Fruit fly (Drosophila melanogaster) whole organism, wandering third instar larva: ENCODE data around the gene CG42245.

Experiments
- Abd-B ChIP-seq: fragments of >200 bp; optimal IDR thresholded peaks from 2 replicates; lab custom pipeline; 2017; ENCODE audit warnings: missing biosample characterization, missing genetic modification characterization
- CG32264 ChIP-seq: fragments of 200-800 bp; sonication (Bioruptor generic); optimal IDR thresholded peaks from 2 replicates; lab custom pipeline; 2016; ENCODE audit warnings: missing biosample characterization, missing genetic modification characterization
- CG9705 ChIP-seq: fragments of 200-800 bp; sonication (Bioruptor generic); optimal IDR thresholded peaks from 2 replicates; lab custom pipeline; 2018; ENCODE audit warnings: missing biosample characterization, mild to moderate bottlenecking, missing genetic modification characterization
- CrebA ChIP-seq: fragments of 200-800 bp; sonication (Bioruptor generic); optimal IDR thresholded peaks from 2 replicates; lab custom pipeline; 2016; ENCODE audit warnings: missing biosample characterization, mild to moderate bottlenecking, missing genetic modification characterization, borderline replicate concordance
- Dfd ChIP-seq: fragments of >200 bp; optimal IDR thresholded peaks from 2 replicates; lab custom pipeline; 2017; ENCODE audit warnings: missing biosample characterization, missing genetic modification characterization
- Dif ChIP-seq: fragments of 200-275, 200-300 bp; sonication (Bioruptor generic); optimal IDR thresholded peaks from 2 replicates; lab custom pipeline; 2018; ENCODE audit warnings: missing biosample characterization, missing genetic modification characterization; ENCODE audit not compliant: partially characterized antibody
- GATAd ChIP-seq: sonication (Bioruptor generic); optimal IDR thresholded peaks from 2 replicates; lab custom pipeline; 2016; ENCODE audit warnings: missing biosample characterization, missing genetic modification characterization
- HLH106 ChIP-seq: fragments of 200-800 bp; optimal IDR thresholded peaks from 3 replicates; lab custom pipeline; 2019; ENCODE audit warnings: missing biosample characterization, mild to moderate bottlenecking, missing genetic modification characterization, moderate library complexity
- Hnf4 ChIP-seq: fragments of 200-800 bp; sonication (Bioruptor generic); optimal IDR thresholded peaks from 2 replicates; lab custom pipeline; 2016; ENCODE audit warnings: missing biosample characterization, mild to moderate bottlenecking, missing genetic modification characterization
- Hr78 ChIP-seq: fragments of >200 bp; optimal IDR thresholded peaks from 2 replicates; lab custom pipeline; 2017; ENCODE audit warnings: missing biosample characterization, missing genetic modification characterization
- Hr83 ChIP-seq: fragments of 200-300 bp; sonication (Bioruptor generic); optimal IDR thresholded peaks from 2 replicates; lab custom pipeline; 2016; ENCODE audit warnings: missing biosample characterization, mild to moderate bottlenecking, missing genetic modification characterization, moderate library complexity; ENCODE audit not compliant: poor library complexity, severe bottlenecking
- Jra ChIP-seq: sonication (Bioruptor generic); optimal IDR thresholded peaks from 2 replicates; lab custom pipeline; 2016; ENCODE audit warnings: missing biosample characterization, missing genetic modification characterization
- Mio ChIP-seq: sonication (Bioruptor generic); optimal IDR thresholded peaks from 2 replicates; lab custom pipeline; 2016; ENCODE audit warnings: missing biosample characterization, missing genetic modification characterization
- Myc ChIP-seq: fragments of >200 bp; optimal IDR thresholded peaks from 2 replicates; lab custom pipeline; 2017
- N ChIP-seq: fragments of >200 bp; optimal IDR thresholded peaks from 2 replicates; lab custom pipeline; 2018; ENCODE audit warnings: missing biosample characterization, missing external identifiers, missing genetic modification characterization
- OdsH ChIP-seq: fragments of 200-800 bp; sonication (Bioruptor generic); optimal IDR thresholded peaks from 2 replicates; lab custom pipeline; 2016; ENCODE audit warnings: missing biosample characterization, mild to moderate bottlenecking, missing genetic modification characterization
- Rel ChIP-seq, 2 experiments: fragments of 200-800 bp; sonication (Bioruptor generic) in 1 of 2; optimal IDR thresholded peaks; 2 replicates in 1 of 2; 3 replicates in 1 of 2; lab custom pipeline; 2016 to 2019; ENCODE audit warnings: mild to moderate bottlenecking in 2 of 2, missing biosample characterization in 2 of 2, missing genetic modification characterization in 2 of 2, moderate library complexity in 1 of 2
- Sp1 ChIP-seq: fragments of 200-800 bp; sonication (Bioruptor generic); optimal IDR thresholded peaks from 3 replicates; lab custom pipeline; 2019; ENCODE audit warnings: missing biosample characterization, mild to moderate bottlenecking, missing genetic modification characterization, moderate library complexity
- Vsx2 ChIP-seq: fragments of 200-300, 225-300 bp; sonication (Bioruptor generic); optimal IDR thresholded peaks from 2 replicates; lab custom pipeline; 2018; ENCODE audit warnings: missing biosample characterization, missing genetic modification characterization; ENCODE audit not compliant: partially characterized antibody
- br ChIP-seq: fragments of 200-800 bp; sonication (Bioruptor generic); optimal IDR thresholded peaks from 2 replicates; lab custom pipeline; 2016; ENCODE audit warnings: missing biosample characterization, missing genetic modification characterization
- brk ChIP-seq: fragments of 200-800 bp; sonication (Bioruptor generic); optimal IDR thresholded peaks from 2 replicates; lab custom pipeline; 2016; ENCODE audit warnings: missing biosample characterization, mild to moderate bottlenecking, missing genetic modification characterization
- dl ChIP-seq, 2 experiments: fragments of 175-275, 200-275 bp in 1 of 2; fragments of 200-275 bp in 1 of 2; sonication (Bioruptor generic); optimal IDR thresholded peaks; lab custom pipeline; 2018; ENCODE audit warnings: mild to moderate bottlenecking in 2 of 2, missing biosample characterization in 2 of 2, missing genetic modification characterization in 2 of 2, moderate library complexity in 2 of 2; ENCODE audit not compliant: partially characterized antibody in 2 of 2, insufficient read depth in 1 of 2
- dmrt93B ChIP-seq: fragments of 200-800 bp; sonication (Bioruptor generic); optimal IDR thresholded peaks from 2 replicates; lab custom pipeline; 2018; ENCODE audit warnings: missing biosample characterization, mild to moderate bottlenecking, missing genetic modification characterization
- dsf ChIP-seq: sonication (Bioruptor generic); optimal IDR thresholded peaks from 2 replicates; lab custom pipeline; 2016; ENCODE audit warnings: missing biosample characterization, missing genetic modification characterization, borderline replicate concordance
- ey ChIP-seq: fragments of 200-800 bp; sonication (Bioruptor generic); optimal IDR thresholded peaks from 2 replicates; lab custom pipeline; 2016; ENCODE audit warnings: missing biosample characterization, missing genetic modification characterization
- foxo ChIP-seq, 2 experiments: fragments of 200-800 bp; sonication (Bioruptor generic); optimal IDR thresholded peaks; 2 replicates in 1 of 2; 3 replicates in 1 of 2; lab custom pipeline; 2016 to 2017; ENCODE audit warnings: missing biosample characterization in 2 of 2, missing genetic modification characterization in 2 of 2
- fru ChIP-seq: fragments of 200-800 bp; sonication (Bioruptor generic); optimal IDR thresholded peaks from 3 replicates; lab custom pipeline; 2016; ENCODE audit warnings: missing biosample characterization, mild to moderate bottlenecking, missing genetic modification characterization
- h ChIP-seq: fragments of 200-800 bp; sonication (Bioruptor generic); optimal IDR thresholded peaks from 3 replicates; lab custom pipeline; 2016; ENCODE audit warnings: missing biosample characterization, mild to moderate bottlenecking, missing genetic modification characterization
- jim ChIP-seq: fragments of 175-275, 200-325 bp; sonication (Bioruptor generic); optimal IDR thresholded peaks from 2 replicates; lab custom pipeline; 2016; ENCODE audit warnings: missing biosample characterization, mild to moderate bottlenecking, missing genetic modification characterization
- lola ChIP-seq: fragments of >200 bp; optimal IDR thresholded peaks from 2 replicates; lab custom pipeline; 2017; ENCODE audit warnings: missing biosample characterization, missing genetic modification characterization
- pan ChIP-seq: fragments of >200 bp; optimal IDR thresholded peaks from 2 replicates; lab custom pipeline; 2017
- psq ChIP-seq: fragments of 200-800 bp; sonication (Bioruptor generic); optimal IDR thresholded peaks from 3 replicates; lab custom pipeline; 2017; ENCODE audit warnings: missing biosample characterization, mild to moderate bottlenecking, missing genetic modification characterization, moderate library complexity
- rgr ChIP-seq: fragments of 200-800 bp; sonication (Bioruptor generic); optimal IDR thresholded peaks from 3 replicates; lab custom pipeline; 2016; ENCODE audit warnings: missing biosample characterization, mild to moderate bottlenecking, missing genetic modification characterization
- sage ChIP-seq: fragments of 200-800 bp; sonication (Bioruptor generic); optimal IDR thresholded peaks from 2 replicates; lab custom pipeline; 2016; ENCODE audit warnings: missing biosample characterization, mild to moderate bottlenecking, missing genetic modification characterization
- sv ChIP-seq: fragments of 200-800 bp; sonication (Bioruptor generic); optimal IDR thresholded peaks from 3 replicates; lab custom pipeline; 2016; ENCODE audit warnings: missing biosample characterization, missing genetic modification characterization
- tai ChIP-seq: sonication (Bioruptor generic); optimal IDR thresholded peaks from 2 replicates; lab custom pipeline; 2016; ENCODE audit warnings: missing biosample characterization, missing genetic modification characterization
- usp ChIP-seq: fragments of >200 bp; optimal IDR thresholded peaks from 2 replicates; lab custom pipeline; 2017; ENCODE audit warnings: missing biosample characterization, missing genetic modification characterization
- woc ChIP-seq: sonication (Bioruptor generic); optimal IDR thresholded peaks from 2 replicates; lab custom pipeline; 2016; ENCODE audit warnings: missing biosample characterization, mild to moderate bottlenecking, missing genetic modification characterization

The CG42245 gene

DNA sequence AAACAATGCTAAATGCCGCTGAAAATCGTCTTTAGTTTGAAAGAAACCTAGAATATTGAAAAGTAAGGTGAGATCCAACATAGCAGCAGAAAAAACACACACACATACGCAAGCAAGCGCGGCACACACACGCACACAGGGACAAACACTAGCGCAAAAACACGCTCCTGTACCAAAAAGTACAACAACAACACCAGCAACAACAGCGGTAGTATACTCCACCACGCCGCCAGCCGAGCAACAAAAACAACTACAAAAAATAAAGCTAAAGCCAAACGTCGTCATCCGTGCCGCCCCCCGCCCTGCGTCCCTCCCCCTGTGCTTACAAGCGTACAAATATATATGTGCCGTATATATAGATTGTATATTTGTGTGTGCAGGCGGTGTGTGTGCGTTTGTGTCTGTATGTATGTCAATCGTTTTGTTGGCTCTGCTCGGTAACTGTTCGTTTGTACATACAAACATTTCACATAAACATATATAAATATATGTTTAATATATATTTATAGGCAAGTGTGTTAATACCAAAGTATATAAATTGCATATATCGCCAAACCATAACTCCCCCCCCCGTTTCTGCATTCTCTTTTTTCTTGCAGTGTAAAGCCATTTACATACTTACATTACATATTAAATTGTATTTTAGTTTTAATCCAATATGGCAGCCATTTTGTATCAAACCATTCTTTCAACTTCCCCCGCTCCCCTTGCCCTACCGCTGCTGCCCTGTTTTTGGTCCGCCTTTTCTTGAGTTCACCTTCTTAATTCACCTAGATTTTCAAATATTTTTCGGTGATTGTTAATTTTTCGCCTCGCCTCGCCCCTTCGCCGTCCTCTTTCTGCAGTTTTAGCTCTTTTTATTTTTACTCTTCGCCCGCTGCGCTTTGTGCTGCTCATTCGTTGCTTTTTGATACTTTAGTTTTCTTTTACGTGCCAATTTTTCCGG lies 4.8 kb downstream of the CG42245 start:
- TF ChIP-seq woc (GFP tag; lab: Kevin White, UChicago) = no peak
- TF ChIP-seq Dfd (GFP tag; lab: Kevin White, UChicago) = no peak
- TF ChIP-seq h (GFP tag; lab: Kevin White, UChicago) = peak; percentile 4
- no peak for TF ChIP-seq Hnf4 (GFP tag; lab: Kevin White, UChicago)
- TF ChIP-seq Mio (GFP tag; lab: Kevin White, UChicago) = no peak
- TF ChIP-seq brk = no peak
- TF ChIP-seq Rel (GFP tag; optimal IDR thresholded peaks at IDR 0.05; lab: Kevin White, UChicago) = no peak
- TF ChIP-seq Rel (tag; optimal IDR thresholded peaks at IDR 0.05; lab: Kevin White, UChicago) = no peak
- TF ChIP-seq N = peak; percentile 60
- TF ChIP-seq Hr83 (GFP tag; lab: Kevin White, UChicago) = no peak
- no peak for TF ChIP-seq dl (GFP tag; optimal IDR thresholded peaks at IDR 0.05; lab: Kevin White, UChicago; ENCODE audit: insufficient read depth in 1 of 2, partially characterized antibody in 2 of 2)
- TF ChIP-seq sv (GFP tag; lab: Kevin White, UChicago) = no peak
- TF ChIP-seq sage (GFP tag; lab: Kevin White, UChicago) = peak; percentile 41
- TF ChIP-seq Vsx2 = no peak
- TF ChIP-seq psq (GFP tag; lab: Kevin White, UChicago) = no peak
- no peak for TF ChIP-seq br (GFP tag; lab: Kevin White, UChicago)
- TF ChIP-seq tai (GFP tag; lab: Kevin White, UChicago) = no peak
- TF ChIP-seq jim (GFP tag; lab: Kevin White, UChicago) = peak; percentile 87
- no peak for TF ChIP-seq Myc (lab: Kevin White, UChicago)
- no peak for TF ChIP-seq Jra
- peak; percentile 37 for TF ChIP-seq rgr
- no peak for TF ChIP-seq CG32264 (GFP tag; lab: Kevin White, UChicago)
- TF ChIP-seq dsf (GFP tag; lab: Kevin White, UChicago) = no peak
- no peak for TF ChIP-seq OdsH (GFP tag; lab: Kevin White, UChicago)
- TF ChIP-seq Hr78 = no peak
- TF ChIP-seq foxo (GFP tag; optimal IDR thresholded peaks at IDR 0.05; lab: Kevin White, UChicago) = peak in 1 of 2 experiments; percentile 30
- TF ChIP-seq Dif (GFP tag; lab: Kevin White, UChicago) = no peak
- no peak for TF ChIP-seq lola (GFP tag; lab: Kevin White, UChicago)
- TF ChIP-seq dmrt93B (GFP tag; lab: Kevin White, UChicago) = no peak
- no peak for TF ChIP-seq Sp1 (GFP tag; lab: Kevin White, UChicago)
- TF ChIP-seq Abd-B (GFP tag; lab: Kevin White, UChicago) = no peak
- TF ChIP-seq pan (lab: Kevin White, UChicago) = no peak
- TF ChIP-seq GATAd (GFP tag; lab: Kevin White, UChicago) = no peak
- no peak for TF ChIP-seq HLH106 (tag; lab: Kevin White, UChicago)
- no peak for TF ChIP-seq CG9705 (GFP tag; lab: Kevin White, UChicago)
- TF ChIP-seq CrebA (GFP tag; lab: Kevin White, UChicago) = no peak
- TF ChIP-seq fru (GFP tag; lab: Kevin White, UChicago) = no peak
- no peak for TF ChIP-seq ey (GFP tag; lab: Kevin White, UChicago)
- no peak for TF ChIP-seq usp (GFP tag; lab: Kevin White, UChicago)

DNA sequence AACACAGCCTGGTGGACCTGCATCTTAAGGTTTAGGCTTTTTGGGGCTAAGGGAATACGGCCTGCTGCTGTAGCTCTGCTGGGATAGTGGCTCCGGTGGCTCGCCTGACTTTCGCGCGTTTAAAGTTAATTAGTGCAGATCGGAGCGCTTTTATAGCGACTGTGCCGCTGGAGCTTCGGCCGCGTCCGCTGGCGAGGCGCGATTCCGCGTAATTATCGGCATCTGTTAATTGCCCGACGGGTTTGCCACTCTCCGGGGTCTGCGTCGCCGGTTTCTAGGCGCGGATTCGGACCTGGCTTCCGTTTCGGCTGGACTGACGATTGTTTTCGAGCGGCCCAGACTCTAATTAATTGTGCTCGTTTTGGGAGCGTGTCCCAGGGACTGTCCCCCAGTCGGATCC lies 11.8 kb downstream of the CG42245 start, which contains the start of gene CG14949:
Gene CG14949 (minus strand): TSS at position 101 of the 400 bp plus-strand sequence.
- TF ChIP-seq HLH106 (tag; lab: Kevin White, UChicago) (no peak), usp (GFP tag; lab: Kevin White, UChicago) (no peak), GATAd (GFP tag; lab: Kevin White, UChicago) (no peak), Dfd (GFP tag; lab: Kevin White, UChicago) (no peak), CrebA (GFP tag; lab: Kevin White, UChicago) (no peak), Rel (GFP tag; optimal IDR thresholded peaks at IDR 0.05; lab: Kevin White, UChicago) (no peak), Rel (tag; optimal IDR thresholded peaks at IDR 0.05; lab: Kevin White, UChicago) (no peak), pan (lab: Kevin White, UChicago) (no peak), Vsx2 (no peak), OdsH (GFP tag; lab: Kevin White, UChicago) (no peak), dsf (GFP tag; lab: Kevin White, UChicago) (no peak), Hr83 (GFP tag; lab: Kevin White, UChicago) (no peak), h (GFP tag; lab: Kevin White, UChicago) (no peak), lola (GFP tag; lab: Kevin White, UChicago) (no peak)
- TF ChIP-seq, all 38 proteins: peak for 0
